Worm (Caenorhabditis elegans): ENCODE measurements around the gene fbxa-128.

Gene fbxa-128

ce11 chrIII:11093489-11093888 is 45.4 kb downstream of the fbxa-128 start:
- TF ChIP-seq jun-1 (tag; optimal IDR thresholded peaks at IDR 0.05) (no peak), ceh-20 (GFP tag; IDR thresholded peaks at IDR 0.05) (no peak), egl-43 (GFP tag; IDR thresholded peaks at IDR 0.05) (no peak), unc-130 (GFP tag; optimal IDR thresholded peaks at IDR 0.05) (peak; percentile 82), spr-3 (GFP tag; optimal IDR thresholded peaks at IDR 0.05) (no peak), mes-2 (tag; optimal IDR thresholded peaks at IDR 0.05; ENCODE audit: poor library complexity, severe bottlenecking) (peak; percentile 91), hmg-1.1 (GFP tag; IDR thresholded peaks at IDR 0.05) (no peak), ztf-7 (tag; optimal IDR thresholded peaks at IDR 0.05) (no peak), dmd-9 (GFP tag; IDR thresholded peaks at IDR 0.05) (0 out of 2 replicates have a peak, but pooled peaks have one; percentile 41), lin-29 (GFP tag; IDR thresholded peaks at IDR 0.05) (no peak), lsy-2 (tag; optimal IDR thresholded peaks at IDR 0.05) (no peak), gei-8 (GFP tag; optimal IDR thresholded peaks at IDR 0.05) (no peak), zfp-3 (GFP tag; conservative IDR thresholded peaks at IDR 0.05) (no peak), nhr-25 (tag; optimal IDR thresholded peaks at IDR 0.05; ENCODE audit: borderline replicate concordance, insufficient read depth) (no peak), vab-7 (GFP tag; IDR thresholded peaks at IDR 0.05) (0 out of 2 replicates have a peak, but pooled peaks have one; percentile 16), hif-1 (tag; optimal IDR thresholded peaks at IDR 0.05) (peak in 1 of 2 experiments; percentile 56), ceh-32 (tag; optimal IDR thresholded peaks at IDR 0.05; ENCODE audit: poor library complexity) (no peak), spr-1 (tag; optimal IDR thresholded peaks at IDR 0.05) (no peak), F26F4.8 (GFP tag; conservative IDR thresholded peaks at IDR 0.05) (no peak)

ce11 chrIII:11091651-11092278 is 47.1 kb downstream of the fbxa-128 start:
- TF ChIP-seq lin-13 (GFP tag; optimal IDR thresholded peaks at IDR 0.05) (no peak), zfp-3 (GFP tag; conservative IDR thresholded peaks at IDR 0.05) (no peak), ceh-44 (GFP tag; IDR thresholded peaks at IDR 0.05) (peak; percentile 79), unc-130 (GFP tag; optimal IDR thresholded peaks at IDR 0.05) (peak; percentile 94), aha-1 (tag) (no peak), Y48G9A.11 (GFP tag; IDR thresholded peaks at IDR 0.05) (peak; percentile 47; the same call in 1 of the 2 replicates), F37D6.2 (tag; optimal IDR thresholded peaks at IDR 0.05) (no peak), spr-1 (tag; optimal IDR thresholded peaks at IDR 0.05) (no peak), Y105C5A.15 (GFP tag; IDR thresholded peaks at IDR 0.05) (no peak), F44E2.7 (GFP tag; IDR thresholded peaks at IDR 0.05) (no peak), ztf-11 (tag; optimal IDR thresholded peaks at IDR 0.05) (no peak), set-16 (GFP tag; IDR thresholded peaks at IDR 0.05) (no peak), tag-97 (GFP tag; IDR thresholded peaks at IDR 0.05) (no peak), duxl-1 (tag; optimal IDR thresholded peaks at IDR 0.05; ENCODE audit: poor library complexity) (no peak), lin-29 (GFP tag; IDR thresholded peaks at IDR 0.05) (no peak), lim-7 (GFP tag; IDR thresholded peaks at IDR 0.05) (no peak), lin-39 (tag; optimal IDR thresholded peaks at IDR 0.05) (no peak), ceh-32 (tag; optimal IDR thresholded peaks at IDR 0.05; ENCODE audit: poor library complexity) (no peak), nhr-102 (tag; optimal IDR thresholded peaks at IDR 0.05) (no peak), lsy-2 (tag; optimal IDR thresholded peaks at IDR 0.05) (no peak), T20F7.1 (GFP tag; optimal IDR thresholded peaks at IDR 0.05) (no peak), nhr-11 (tag; optimal IDR thresholded peaks at IDR 0.05) (no peak), cey-2 (tag; optimal IDR thresholded peaks at IDR 0.05; ENCODE audit: borderline replicate concordance, insufficient read depth) (no peak), pqm-1 (tag; optimal IDR thresholded peaks at IDR 0.05) (no peak), unc-39 (tag; optimal IDR thresholded peaks at IDR 0.05) (no peak), lin-1 (GFP tag; IDR thresholded peaks at IDR 0.05) (no peak), nhr-25 (tag; optimal IDR thresholded peaks at IDR 0.05; ENCODE audit: borderline replicate concordance, insufficient read depth) (no peak), ceh-62 (tag; optimal IDR thresholded peaks at IDR 0.05) (no peak), R02D3.7 (tag; optimal IDR thresholded peaks at IDR 0.05) (no peak), lir-3 (tag; optimal IDR thresholded peaks at IDR 0.05) (no peak), sdz-12 (GFP tag; optimal IDR thresholded peaks at IDR 0.05) (peak; percentile 25), lin-15B (tag; optimal IDR thresholded peaks at IDR 0.05) (no peak), ZK546.5 (tag; optimal IDR thresholded peaks at IDR 0.05) (no peak), madf-9 (GFP tag; conservative IDR thresholded peaks at IDR 0.05) (no peak), zfp-2 (tag; optimal IDR thresholded peaks at IDR 0.05) (no peak), dmd-8 (GFP tag; IDR thresholded peaks at IDR 0.05) (no peak), spr-3 (GFP tag; optimal IDR thresholded peaks at IDR 0.05) (no peak)
